Fruit fly (Drosophila melanogaster): Measurements from ENCODE around the gene zetaCOP.

dm6 chr3L:16668797-16669196 is 4.6 kb downstream of the zetaCOP start:
- TF ChIP-seq CG8159 (tag; optimal IDR thresholded peaks at IDR 0.05) (no peak), Pif1A (GFP tag; optimal IDR thresholded peaks at IDR 0.05) (no peak), gl (tag; optimal IDR thresholded peaks at IDR 0.05) (no peak), CG15710 (tag; optimal IDR thresholded peaks at IDR 0.05) (no peak), fd96Ca (GFP tag; IDR thresholded peaks at IDR 0.05) (no peak), Pif1B (GFP tag; optimal IDR thresholded peaks at IDR 0.05) (no peak), CG8301 (tag; optimal IDR thresholded peaks at IDR 0.05) (no peak), CG10348 (GFP tag; IDR thresholded peaks at IDR 0.05) (no peak), Snoo (tag; optimal IDR thresholded peaks at IDR 0.05) (no peak), CG17806 (tag; optimal IDR thresholded peaks at IDR 0.05) (no peak), EcR (GFP tag; optimal IDR thresholded peaks at IDR 0.05) (peak; percentile 86)
